Worm (Caenorhabditis elegans) whole organism, L4 larva: ENCODE data around the gene snb-7.
A peak's percentile ranks its signal among the peaks of the same experiment; 100 is the strongest.

Experiments used
- D1046.2 ChIP-seq: fragments of 200-800 bp; sonication (Bioruptor generic); IDR thresholded peaks from 2 replicates; pipeline ENCODE4 v1.3.6; 2022; ENCODE audit warnings: missing genetic modification characterization, missing compliant biosample characterization
- F10B5.3 ChIP-seq: sonication (generic microtip); optimal IDR thresholded peaks from 2 replicates; lab custom pipeline; 2016; ENCODE audit warnings: mild to moderate bottlenecking, missing genetic modification characterization, missing compliant biosample characterization
- F37D6.2 ChIP-seq: sonication (generic microtip); optimal IDR thresholded peaks from 2 replicates; lab custom pipeline; 2016; ENCODE audit warnings: mild to moderate bottlenecking, missing genetic modification characterization, missing compliant biosample characterization
- F44E2.7 ChIP-seq: fragments of 200-800 bp; sonication (Bioruptor generic); IDR thresholded peaks from 2 replicates; pipeline ENCODE4 v2.1.2; 2022; ENCODE audit warnings: missing genetic modification characterization, missing compliant biosample characterization
- T20F7.1 ChIP-seq: fragments of 200-800 bp; sonication (Bioruptor generic); optimal IDR thresholded peaks from 2 replicates; lab custom pipeline; 2018; ENCODE audit warnings: mild to moderate bottlenecking, missing genetic modification characterization, missing compliant biosample characterization
- Y48G9A.11 ChIP-seq: fragments of 200-800 bp; sonication (Bioruptor generic); IDR thresholded peaks from 2 replicates; pipeline ENCODE4 v1.3.6; 2022; ENCODE audit warnings: missing genetic modification reagents, missing genetic modification characterization, missing compliant biosample characterization
- Y5F2A.4 ChIP-seq: fragments of 200-800 bp; sonication (Bioruptor generic); optimal IDR thresholded peaks from 2 replicates; lab custom pipeline; 2018; ENCODE audit warnings: mild to moderate bottlenecking, missing genetic modification characterization, missing compliant biosample characterization
- arid-1 ChIP-seq: fragments of 200-800 bp; sonication (Bioruptor generic); conservative IDR thresholded peaks from 2 replicates; pipeline ENCODE4 v1.3.6; 2022; ENCODE audit warnings: missing genetic modification reagents, missing genetic modification characterization, missing compliant biosample characterization
- ceh-28 ChIP-seq: fragments of 150-350 bp; optimal IDR thresholded peaks from 2 replicates; lab custom pipeline; 2014; ENCODE audit warnings: missing biosample characterization, missing genetic modification reagents, missing genetic modification characterization
- cey-2 ChIP-seq: sonication (generic microtip); optimal IDR thresholded peaks from 3 replicates; lab custom pipeline; 2017; ENCODE audit warnings: missing genetic modification characterization, mild to moderate bottlenecking, missing compliant biosample characterization, antibody characterized with exemption, borderline replicate concordance; ENCODE audit not compliant: insufficient read depth
- daf-16 ChIP-seq, 3 experiments: sonication (generic microtip); optimal IDR thresholded peaks; 2 replicates each; lab custom pipeline; 2016 to 2017; ENCODE audit warnings: missing genetic modification characterization in 3 of 3, missing genetic modification reagents in 3 of 3, mild to moderate bottlenecking in 2 of 3, missing compliant biosample characterization in 2 of 3, missing biosample characterization in 1 of 3, moderate library complexity in 1 of 3
- daf-8 ChIP-seq: fragments of 200-800 bp; sonication (Bioruptor generic); IDR thresholded peaks from 2 replicates; pipeline ENCODE4 v1.3.6; 2022; ENCODE audit warnings: missing genetic modification characterization, missing compliant biosample characterization
- dpl-1 ChIP-seq: fragments of 150-350 bp; optimal IDR thresholded peaks from 2 replicates; lab custom pipeline; 2014; ENCODE audit warnings: missing biosample characterization, missing genetic modification reagents, missing genetic modification characterization
- dve-1 ChIP-seq: sonication (generic microtip); optimal IDR thresholded peaks from 2 replicates; lab custom pipeline; 2017; ENCODE audit warnings: antibody characterized with exemption, mild to moderate bottlenecking, missing genetic modification characterization, missing compliant biosample characterization; ENCODE audit not compliant: insufficient read depth
- egl-27 ChIP-seq: sonication (generic microtip); optimal IDR thresholded peaks from 3 replicates; lab custom pipeline; 2017; ENCODE audit warnings: missing biosample characterization, missing genetic modification reagents, missing genetic modification characterization
- hlh-11 ChIP-seq: fragments of 200-800 bp; sonication (Bioruptor generic); optimal IDR thresholded peaks from 2 replicates; lab custom pipeline; 2018; ENCODE audit warnings: mild to moderate bottlenecking, missing genetic modification characterization, missing compliant biosample characterization
- lin-38 ChIP-seq: fragments of 200-800 bp; sonication (Bioruptor generic); IDR thresholded peaks from 2 replicates; pipeline ENCODE4 v1.3.6; 2022; ENCODE audit warnings: missing genetic modification reagents, missing genetic modification characterization, missing compliant biosample characterization
- lir-3 ChIP-seq: sonication (generic microtip); optimal IDR thresholded peaks from 2 replicates; lab custom pipeline; 2016; ENCODE audit warnings: mild to moderate bottlenecking, missing genetic modification characterization, missing compliant biosample characterization
- lsy-2 ChIP-seq, 2 experiments: fragments of 150-350 bp in 1 of 2; sonication (generic microtip) in 1 of 2; optimal IDR thresholded peaks; 2 replicates each; lab custom pipeline; 2014 to 2017; ENCODE audit warnings: missing biosample characterization in 2 of 2, missing genetic modification characterization in 2 of 2
- madf-5 ChIP-seq, 2 experiments: fragments of 200-800 bp; sonication (Bioruptor generic); IDR thresholded peaks; 2 replicates each; pipeline ENCODE4 v1.3.6; 2022; ENCODE audit warnings: missing compliant biosample characterization in 2 of 2, missing genetic modification characterization in 2 of 2
- mep-1 ChIP-seq: fragments of 150-350 bp; sonication (generic microtip); optimal IDR thresholded peaks from 3 replicates; lab custom pipeline; 2014; ENCODE audit warnings: missing biosample characterization, missing genetic modification characterization
- mes-2 ChIP-seq: sonication (generic microtip); optimal IDR thresholded peaks from 2 replicates; lab custom pipeline; 2016; ENCODE audit warnings: missing genotype, mild to moderate bottlenecking, missing genetic modification characterization, missing compliant biosample characterization; ENCODE audit not compliant: poor library complexity, severe bottlenecking
- nhr-10 ChIP-seq: fragments of 150-350 bp; optimal IDR thresholded peaks from 2 replicates; lab custom pipeline; 2014; ENCODE audit warnings: missing biosample characterization, missing genetic modification characterization
- nhr-11 ChIP-seq: fragments of 150-350 bp; optimal IDR thresholded peaks from 2 replicates; lab custom pipeline; 2014; ENCODE audit warnings: missing biosample characterization, missing genetic modification characterization
- nhr-28 ChIP-seq: fragments of 150-350 bp; optimal IDR thresholded peaks from 2 replicates; lab custom pipeline; 2014; ENCODE audit warnings: missing biosample characterization, missing genetic modification characterization
- nhr-41 ChIP-seq: fragments of 200-800 bp; sonication (Bioruptor generic); IDR thresholded peaks from 2 replicates; pipeline ENCODE4 v1.3.6; 2022; ENCODE audit warnings: missing genetic modification reagents, missing genetic modification characterization, missing compliant biosample characterization
- nhr-48 ChIP-seq: sonication (generic microtip); optimal IDR thresholded peaks from 2 replicates; lab custom pipeline; 2016; ENCODE audit warnings: mild to moderate bottlenecking, missing genetic modification characterization, missing compliant biosample characterization
- nhr-77 ChIP-seq: fragments of 150-350 bp; optimal IDR thresholded peaks from 2 replicates; lab custom pipeline; 2014; ENCODE audit warnings: missing biosample characterization, missing genetic modification characterization
- tra-1 ChIP-seq: fragments of 200-800 bp; sonication (Bioruptor generic); IDR thresholded peaks from 2 replicates; pipeline ENCODE4 v1.3.6; 2022; ENCODE audit warnings: missing genetic modification reagents, missing genetic modification characterization, missing compliant biosample characterization
- unc-130 ChIP-seq: sonication (generic microtip); optimal IDR thresholded peaks from 2 replicates; lab custom pipeline; 2016; ENCODE audit warnings: missing genetic modification reagents, missing genetic modification characterization, missing compliant biosample characterization
- zag-1 ChIP-seq: fragments of 150-350 bp; optimal IDR thresholded peaks from 2 replicates; lab custom pipeline; 2014; ENCODE audit warnings: missing biosample characterization, missing genetic modification characterization
- zip-11 ChIP-seq: fragments of 200-800 bp; sonication (Bioruptor generic); IDR thresholded peaks from 2 replicates; pipeline ENCODE4 v1.3.6; 2022; ENCODE audit warnings: missing genetic modification characterization, missing compliant biosample characterization

snb-7 gene

DNA sequence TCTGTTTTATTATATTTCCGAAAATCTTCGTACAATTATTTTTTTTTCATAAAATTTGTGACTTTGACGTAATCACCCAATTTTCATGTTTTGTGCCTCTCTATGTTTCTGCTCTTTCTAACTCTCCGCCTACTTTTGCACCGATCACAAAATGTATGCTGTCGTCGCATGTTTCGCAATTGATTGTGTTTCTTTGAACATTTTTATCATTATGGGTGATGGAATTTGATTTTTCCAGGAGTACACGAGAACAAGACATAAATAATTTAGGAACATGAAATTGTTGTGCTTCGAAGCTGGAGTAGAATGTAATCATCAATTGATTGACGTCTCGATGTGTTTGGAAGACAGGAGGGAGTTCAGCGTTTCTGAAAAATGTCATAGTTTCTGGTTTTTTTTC, 40.3 kb downstream of the snb-7 start (continued):
- TF ChIP-seq daf-8 (GFP tag; lab: Robert Waterston, UW) (no peak), hlh-11 (tag; lab: Kevin White, UChicago) (peak; percentile 91), lir-3 (tag; lab: Kevin White, UChicago) (no peak), ceh-28 (tag; lab: Kevin White, UChicago) (no peak), nhr-10 (tag; lab: Kevin White, UChicago) (peak; percentile 40), mes-2 (peak; percentile 12), nhr-11 (tag; lab: Kevin White, UChicago) (no peak), nhr-28 (tag; lab: Kevin White, UChicago) (peak; percentile 91), unc-130 (GFP tag; lab: Kevin White, UChicago) (no peak), arid-1 (no peak)

DNA sequence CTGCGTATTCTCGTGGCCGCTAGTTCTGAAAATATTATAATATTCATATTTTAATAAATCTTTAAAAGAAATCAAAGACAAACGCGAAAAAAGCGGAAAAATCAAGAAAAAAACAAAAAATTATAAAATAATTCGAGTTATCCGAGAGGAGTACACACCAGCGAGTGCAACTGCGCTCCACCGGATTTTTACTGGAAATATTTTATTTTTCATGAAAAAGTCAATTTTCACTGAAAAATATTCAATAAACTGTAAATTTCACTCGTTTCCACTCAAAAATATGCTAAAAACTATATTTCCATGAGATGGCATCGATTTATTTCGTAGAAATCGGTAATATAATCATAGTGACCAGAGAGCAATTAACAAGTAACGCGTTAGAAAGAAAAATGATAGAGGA, 44.7 kb downstream of the snb-7 start, which contains the start of gene Y55D9A.2:
Gene Y55D9A.2, minus strand, starts transcription at position 31 of the 400 bp plus-strand sequence.
- no peak for TF ChIP-seq daf-16 (GFP tag; optimal IDR thresholded peaks at IDR 0.05; lab: Kevin White, UChicago)
- TF ChIP-seq daf-16 (tag; optimal IDR thresholded peaks at IDR 0.05; lab: Kevin White, UChicago): peak; percentile 9
- TF ChIP-seq lsy-2 (tag; optimal IDR thresholded peaks at IDR 0.05; lab: Kevin White, UChicago): peak in 1 of 2 experiments; percentile 64
- no peak for TF ChIP-seq cey-2
- no peak for TF ChIP-seq F10B5.3 (tag; lab: Kevin White, UChicago)
- TF ChIP-seq mep-1 (tag; lab: Kevin White, UChicago): peak; percentile 2
- no peak for TF ChIP-seq F44E2.7 (GFP tag; lab: Robert Waterston, UW)
- peak; percentile 70 for TF ChIP-seq mes-2
- no peak for TF ChIP-seq ceh-28 (tag; lab: Kevin White, UChicago)
- peak; percentile 22 for TF ChIP-seq nhr-77 (tag; lab: Kevin White, UChicago)
- peak; percentile 60 for TF ChIP-seq T20F7.1
- no peak for TF ChIP-seq zag-1 (tag; lab: Kevin White, UChicago)
- no peak for TF ChIP-seq D1046.2 (GFP tag; lab: Robert Waterston, UW)
- TF ChIP-seq egl-27 (tag; lab: Kevin White, UChicago): no peak
- no peak for TF ChIP-seq tra-1
- TF ChIP-seq nhr-41 (GFP tag; lab: Robert Waterston, UW): no peak
- no peak for TF ChIP-seq nhr-48 (tag; lab: Kevin White, UChicago)
- no peak for TF ChIP-seq dve-1 (tag; lab: Kevin White, UChicago)
- TF ChIP-seq Y48G9A.11 (GFP tag; lab: Robert Waterston, UW): no peak
- TF ChIP-seq zip-11: no peak
- TF ChIP-seq hlh-11 (tag; lab: Kevin White, UChicago): no peak
- TF ChIP-seq Y5F2A.4 (GFP tag; lab: Kevin White, UChicago): no peak
- peak; percentile 4 for TF ChIP-seq unc-130 (GFP tag; lab: Kevin White, UChicago)
- no peak for TF ChIP-seq nhr-11 (tag; lab: Kevin White, UChicago)
- no peak for TF ChIP-seq lir-3 (tag; lab: Kevin White, UChicago)
- no peak for TF ChIP-seq F37D6.2 (tag; lab: Kevin White, UChicago)
- TF ChIP-seq madf-5 (GFP tag; IDR thresholded peaks at IDR 0.05; lab: Robert Waterston, UW): no peak
- TF ChIP-seq dpl-1 (GFP tag; lab: Kevin White, UChicago): peak; percentile 40
- peak; percentile 90 for TF ChIP-seq lin-38 (GFP tag; lab: Robert Waterston, UW)
